Fruit fly (Drosophila melanogaster) whole organism, embryonic: ENCODE results near the gene Bem46.
A peak's percentile ranks its signal among the peaks of the same experiment; 100 is the strongest.

Experiments
- CG10147 ChIP-seq: fragments of 200-800 bp; sonication (Bioruptor generic); optimal IDR thresholded peaks from 2 replicates; lab custom pipeline; 2019; ENCODE audit warnings: missing biosample characterization, mild to moderate bottlenecking, missing genetic modification characterization, moderate library complexity
- CG11085 ChIP-seq: fragments of 200-800 bp; sonication (Bioruptor generic); IDR thresholded peaks from 2 replicates; pipeline ENCODE4 v1.3.6; 2022; ENCODE audit warnings: missing biosample characterization, missing genetic modification characterization
- CG11504 ChIP-seq: fragments of 200-800 bp; sonication (Bioruptor generic); optimal IDR thresholded peaks from 3 replicates; lab custom pipeline; 2019; ENCODE audit warnings: missing biosample characterization, mild to moderate bottlenecking, missing genetic modification characterization, moderate library complexity
- CG12071 ChIP-seq: fragments of 200-800 bp; sonication (Bioruptor generic); optimal IDR thresholded peaks from 3 replicates; lab custom pipeline; 2018; ENCODE audit warnings: missing biosample characterization, mild to moderate bottlenecking, missing genetic modification characterization
- CG12769 ChIP-seq: fragments of 200-800 bp; sonication (Bioruptor generic); optimal IDR thresholded peaks from 2 replicates; lab custom pipeline; 2019; ENCODE audit warnings: missing biosample characterization, mild to moderate bottlenecking, missing genetic modification characterization, moderate library complexity
- CG14441 ChIP-seq: fragments of 200-800 bp; sonication (Bioruptor generic); IDR thresholded peaks from 2 replicates; pipeline ENCODE4 v1.3.6; 2022; ENCODE audit warnings: missing biosample characterization, missing genetic modification characterization
- CG15696 ChIP-seq: fragments of 200-800 bp; sonication (Bioruptor generic); optimal IDR thresholded peaks from 2 replicates; lab custom pipeline; 2019; ENCODE audit warnings: missing biosample characterization, mild to moderate bottlenecking, missing genetic modification characterization, moderate library complexity
- CG16815 ChIP-seq: fragments of 200-800 bp; sonication (Bioruptor generic); optimal IDR thresholded peaks from 3 replicates; lab custom pipeline; 2017; ENCODE audit warnings: missing biosample characterization, mild to moderate bottlenecking, missing genetic modification characterization
- CG17829 ChIP-seq: fragments of 200-800 bp; optimal IDR thresholded peaks from 2 replicates; lab custom pipeline; 2019; ENCODE audit warnings: missing biosample characterization, mild to moderate bottlenecking, missing genetic modification characterization, moderate library complexity
- CG18262 ChIP-seq: fragments of 200-800 bp; optimal IDR thresholded peaks from 3 replicates; lab custom pipeline; 2019; ENCODE audit warnings: missing biosample characterization, mild to moderate bottlenecking, missing genetic modification characterization, moderate library complexity
- CG18764 ChIP-seq: fragments of 200-800 bp; sonication (Bioruptor generic); optimal IDR thresholded peaks from 3 replicates; lab custom pipeline; 2016; ENCODE audit warnings: missing biosample characterization, missing genetic modification characterization
- CG3847 ChIP-seq: fragments of 200-800 bp; sonication (Bioruptor generic); IDR thresholded peaks from 2 replicates; pipeline ENCODE4 v1.3.6; 2022; ENCODE audit warnings: missing biosample characterization, missing genetic modification characterization
- CG42726 ChIP-seq: fragments of 200-800 bp; sonication (Bioruptor generic); IDR thresholded peaks from 2 replicates; pipeline ENCODE4 v1.3.6; 2022; ENCODE audit warnings: missing biosample characterization, missing genetic modification characterization; ENCODE audit not compliant: partially characterized antibody
- CG43689 ChIP-seq: fragments of 200-800 bp; sonication (Bioruptor generic); IDR thresholded peaks from 2 replicates; pipeline ENCODE4 v1.3.6; 2022; ENCODE audit warnings: missing biosample characterization, missing genetic modification characterization
- CG4424 ChIP-seq: fragments of 200-800 bp; sonication (Bioruptor generic); optimal IDR thresholded peaks from 3 replicates; lab custom pipeline; 2016; ENCODE audit warnings: missing biosample characterization, missing genetic modification characterization
- CG6272 ChIP-seq: fragments of 200-800 bp; sonication (Bioruptor generic); IDR thresholded peaks from 2 replicates; pipeline ENCODE4 v1.3.6; 2022; ENCODE audit warnings: missing biosample characterization, missing genetic modification characterization
- CG6813 ChIP-seq: fragments of 200-800 bp; sonication (Bioruptor generic); optimal IDR thresholded peaks from 2 replicates; lab custom pipeline; 2017; ENCODE audit warnings: missing biosample characterization, missing genetic modification characterization, mild to moderate bottlenecking, moderate library complexity, missing genetic modification reagents
- CG7372 ChIP-seq: fragments of 200-800 bp; sonication (Bioruptor generic); IDR thresholded peaks from 2 replicates; pipeline ENCODE4 v1.3.6; 2022; ENCODE audit warnings: missing biosample characterization, missing genetic modification characterization
- CG7928 ChIP-seq: fragments of 200-800 bp; sonication (Bioruptor generic); optimal IDR thresholded peaks from 2 replicates; lab custom pipeline; 2017; ENCODE audit warnings: missing biosample characterization, mild to moderate bottlenecking, missing genetic modification characterization
- CG8924 ChIP-seq: fragments of 200-800 bp; optimal IDR thresholded peaks from 3 replicates; lab custom pipeline; 2019; ENCODE audit warnings: missing biosample characterization, mild to moderate bottlenecking, missing genetic modification characterization, moderate library complexity
- CG9215 ChIP-seq: fragments of 200-800 bp; sonication (Bioruptor generic); IDR thresholded peaks from 2 replicates; pipeline ENCODE4 v1.3.6; 2022; ENCODE audit warnings: missing biosample characterization, missing genetic modification characterization
- CG9797 ChIP-seq: fragments of 200-800 bp; sonication (Bioruptor generic); optimal IDR thresholded peaks from 3 replicates; lab custom pipeline; 2018; ENCODE audit warnings: missing biosample characterization, mild to moderate bottlenecking, missing genetic modification characterization
- Dfd ChIP-seq, 2 experiments: fragments of >200 bp; optimal IDR thresholded peaks; 2 replicates each; lab custom pipeline; 2017; ENCODE audit warnings: missing biosample characterization in 2 of 2, missing genetic modification characterization in 2 of 2
- Fer2 ChIP-seq: fragments of 200-800 bp; sonication (Bioruptor generic); optimal IDR thresholded peaks from 2 replicates; lab custom pipeline; 2018; ENCODE audit warnings: missing biosample characterization, mild to moderate bottlenecking, missing genetic modification characterization, moderate library complexity
- Hr78 ChIP-seq, 2 experiments: fragments of 200-800 bp in 1 of 2; fragments of >200 bp in 1 of 2; sonication (Bioruptor generic) in 1 of 2; optimal IDR thresholded peaks; 2 replicates each; lab custom pipeline; 2017 to 2019; ENCODE audit warnings: missing biosample characterization in 2 of 2, missing genetic modification characterization in 2 of 2, mild to moderate bottlenecking in 1 of 2, moderate library complexity in 1 of 2
- Kr ChIP-seq: fragments of 200-800 bp; sonication (Bioruptor generic); optimal IDR thresholded peaks from 2 replicates; lab custom pipeline; 2017; ENCODE audit warnings: missing biosample characterization, mild to moderate bottlenecking, missing genetic modification characterization
- Nf-YA ChIP-seq: fragments of 200-800 bp; sonication (Bioruptor generic); IDR thresholded peaks from 2 replicates; pipeline ENCODE4 v1.3.6; 2022; ENCODE audit warnings: missing biosample characterization, missing genetic modification characterization
- Oaz ChIP-seq: fragments of 200-800 bp; sonication (Bioruptor generic); IDR thresholded peaks from 2 replicates; pipeline ENCODE4 v1.3.6; 2022; ENCODE audit warnings: missing biosample characterization, missing genetic modification characterization
- PHDP ChIP-seq: fragments of 200-800 bp; sonication (Bioruptor generic); optimal IDR thresholded peaks from 3 replicates; lab custom pipeline; 2018; ENCODE audit warnings: missing biosample characterization, mild to moderate bottlenecking, missing genetic modification characterization, moderate library complexity
- ac ChIP-seq: fragments of 200-800 bp; sonication (Bioruptor generic); optimal IDR thresholded peaks from 3 replicates; lab custom pipeline; 2017; ENCODE audit warnings: missing biosample characterization, mild to moderate bottlenecking, missing genetic modification characterization
- aop ChIP-seq: fragments of 200-800 bp; sonication (Bioruptor generic); IDR thresholded peaks from 2 replicates; pipeline ENCODE4 v1.3.6; 2022; ENCODE audit warnings: missing biosample characterization, missing genetic modification characterization
- danr ChIP-seq: fragments of 200-800 bp; sonication (Bioruptor generic); IDR thresholded peaks from 2 replicates; pipeline ENCODE4 v1.3.6; 2022; ENCODE audit warnings: missing biosample characterization, missing genetic modification characterization
- fd96Cb ChIP-seq: fragments of 200-800 bp; sonication (Bioruptor generic); optimal IDR thresholded peaks from 2 replicates; lab custom pipeline; 2018; ENCODE audit warnings: missing biosample characterization, mild to moderate bottlenecking, missing genetic modification characterization, moderate library complexity
- hkb ChIP-seq, 2 experiments: fragments of 200-800 bp in 1 of 2; fragments of >200 bp in 1 of 2; sonication (Bioruptor generic) in 1 of 2; IDR thresholded peaks in 1 of 2; optimal IDR thresholded peaks in 1 of 2; 2 replicates each; pipeline versions ENCODE4 v1.3.6 to Lab custom; 2017 to 2022; ENCODE audit warnings: missing biosample characterization in 1 of 2, missing genetic modification characterization in 1 of 2
- kni ChIP-seq: fragments of 200-800 bp; sonication (Bioruptor generic); optimal IDR thresholded peaks from 3 replicates; lab custom pipeline; 2017; ENCODE audit warnings: mild to moderate bottlenecking, missing biosample characterization, missing genetic modification reagents, missing genetic modification characterization
- knrl ChIP-seq: fragments of 200-800 bp; sonication (Bioruptor generic); IDR thresholded peaks from 3 replicates; pipeline ENCODE4 v1.3.6; 2022; ENCODE audit warnings: missing biosample characterization, missing genetic modification characterization; ENCODE audit not compliant: partially characterized antibody
- lmd ChIP-seq: fragments of 200-800 bp; sonication (Bioruptor generic); IDR thresholded peaks from 2 replicates; pipeline ENCODE4 v1.3.6; 2022; ENCODE audit warnings: missing biosample characterization, missing genetic modification characterization
- mam ChIP-seq: fragments of 200-800 bp; sonication (Bioruptor generic); optimal IDR thresholded peaks from 3 replicates; lab custom pipeline; 2016; ENCODE audit warnings: missing biosample characterization, missing genetic modification characterization
- mirr ChIP-seq: fragments of 200-800 bp; sonication (Bioruptor generic); optimal IDR thresholded peaks from 3 replicates; lab custom pipeline; 2018; ENCODE audit warnings: missing biosample characterization, mild to moderate bottlenecking, missing genetic modification characterization
- nau ChIP-seq: fragments of 200-800 bp; sonication (Bioruptor generic); optimal IDR thresholded peaks from 3 replicates; lab custom pipeline; 2017; ENCODE audit warnings: missing biosample characterization, mild to moderate bottlenecking, missing genetic modification characterization, missing genetic modification reagents
- odd ChIP-seq: fragments of 200-800 bp; sonication (Bioruptor generic); optimal IDR thresholded peaks from 2 replicates; lab custom pipeline; 2017; ENCODE audit warnings: missing biosample characterization, mild to moderate bottlenecking, missing genetic modification characterization
- org-1 ChIP-seq: fragments of 200-800 bp; sonication (Bioruptor generic); optimal IDR thresholded peaks from 2 replicates; lab custom pipeline; 2017; ENCODE audit warnings: missing biosample characterization, missing genetic modification characterization
- pros ChIP-seq: fragments of 200-800 bp; sonication (Bioruptor generic); optimal IDR thresholded peaks from 3 replicates; lab custom pipeline; 2019; ENCODE audit warnings: missing biosample characterization, mild to moderate bottlenecking, missing genetic modification characterization, moderate library complexity
- repo ChIP-seq: fragments of 200-800 bp; sonication (Bioruptor generic); optimal IDR thresholded peaks from 2 replicates; lab custom pipeline; 2016; ENCODE audit warnings: missing biosample characterization, missing genetic modification characterization
- rib ChIP-seq: fragments of 200-800 bp; sonication (Bioruptor generic); IDR thresholded peaks from 2 replicates; pipeline ENCODE4 v1.3.6; 2022; ENCODE audit warnings: missing biosample characterization, missing genetic modification characterization
- ssp ChIP-seq: fragments of 200-800 bp; sonication (Bioruptor generic); IDR thresholded peaks from 2 replicates; pipeline ENCODE4 v1.3.6; 2022; ENCODE audit warnings: missing biosample characterization, missing genetic modification characterization
- stwl ChIP-seq: fragments of 200-800 bp; sonication (Bioruptor generic); optimal IDR thresholded peaks from 3 replicates; lab custom pipeline; 2018; ENCODE audit warnings: missing biosample characterization, mild to moderate bottlenecking, missing genetic modification characterization, moderate library complexity
- tgo ChIP-seq: fragments of 200-800 bp; sonication (Bioruptor generic); IDR thresholded peaks from 3 replicates; pipeline ENCODE4 v1.3.6; 2022; ENCODE audit warnings: missing biosample characterization, missing genetic modification characterization
- trh ChIP-seq: fragments of 200-800 bp; sonication (Bioruptor generic); optimal IDR thresholded peaks from 2 replicates; lab custom pipeline; 2016; ENCODE audit warnings: missing biosample characterization, missing genetic modification characterization

The Bem46 gene

DNA sequence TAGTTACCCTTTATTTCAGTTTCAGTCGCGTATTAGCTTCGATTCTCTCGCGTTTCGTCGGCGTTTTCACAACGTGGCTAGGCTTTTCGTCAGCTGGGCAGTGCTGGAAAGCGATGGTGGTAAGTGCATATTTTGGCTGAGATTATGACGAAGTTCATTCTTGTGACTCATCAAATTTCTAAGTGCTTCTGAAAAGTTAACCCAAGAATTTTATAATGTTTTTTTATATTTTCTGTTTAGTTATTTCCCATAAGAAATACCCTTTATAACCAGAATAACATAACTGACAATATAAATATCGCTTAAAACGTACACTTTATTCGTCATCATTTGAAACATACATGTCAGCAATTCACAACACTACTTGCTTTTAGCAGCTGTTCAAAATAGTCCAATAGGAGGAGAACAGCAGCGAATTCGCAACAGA, 49.2 kb downstream of the Bem46 start, which contains the start of the genes CG17260 and SerRS (continued):
- no peak for TF ChIP-seq Hr78 (GFP tag; optimal IDR thresholded peaks at IDR 0.05; lab: Kevin White, UChicago)
- no peak for TF ChIP-seq CG11504 (tag; lab: Kevin White, UChicago)
- TF ChIP-seq CG11085, result peak; percentile 92
- peak; percentile 96 for TF ChIP-seq mam (GFP tag; lab: Kevin White, UChicago)
- peak; percentile 88 for TF ChIP-seq fd96Cb (tag; lab: Kevin White, UChicago)
- TF ChIP-seq CG12769 (tag; lab: Kevin White, UChicago), result no peak
- peak; percentile 95 for TF ChIP-seq CG3847 (GFP tag; lab: Robert Waterston, UW)
- TF ChIP-seq CG12071 (GFP tag; lab: Kevin White, UChicago), result peak; percentile 43
- TF ChIP-seq hkb (optimal IDR thresholded peaks at IDR 0.05; lab: Kevin White, UChicago), result peak; percentile 58
- peak; percentile 87 for TF ChIP-seq hkb (GFP tag; IDR thresholded peaks at IDR 0.05; lab: Robert Waterston, UW)
- TF ChIP-seq knrl, result peak; percentile 66
- peak; percentile 69 for TF ChIP-seq kni (GFP tag; lab: Kevin White, UChicago)
- peak; percentile 90 for TF ChIP-seq Fer2 (tag; lab: Kevin White, UChicago)
- no peak for TF ChIP-seq Kr (GFP tag; lab: Kevin White, UChicago)
- peak; percentile 77 for TF ChIP-seq CG43689
- peak; percentile 85 for TF ChIP-seq CG15696 (tag; lab: Kevin White, UChicago)
- peak; percentile 89 for TF ChIP-seq PHDP (tag; lab: Kevin White, UChicago)
- peak; percentile 94 for TF ChIP-seq tgo
- peak; percentile 67 for TF ChIP-seq trh
- TF ChIP-seq CG17829 (tag; lab: Kevin White, UChicago), result peak; percentile 92
- peak; percentile 90 for TF ChIP-seq ssp (GFP tag; lab: Robert Waterston, UW)
- peak; percentile 93 for TF ChIP-seq CG6272 (GFP tag; lab: Robert Waterston, UW)
- TF ChIP-seq mirr, result peak; percentile 76
- no peak for TF ChIP-seq pros (GFP tag; lab: Kevin White, UChicago)
- peak; percentile 37 for TF ChIP-seq ac
- TF ChIP-seq CG8924 (tag; lab: Kevin White, UChicago), result peak; percentile 90
- TF ChIP-seq CG10147 (GFP tag; lab: Kevin White, UChicago), result peak; percentile 90
- TF ChIP-seq rib (GFP tag; lab: Robert Waterston, UW), result peak; percentile 88
- TF ChIP-seq lmd (GFP tag; lab: Robert Waterston, UW), result peak; percentile 96
- peak; percentile 88 for TF ChIP-seq CG7372 (GFP tag; lab: Robert Waterston, UW)
- TF ChIP-seq CG9797, result peak; percentile 17
- no peak for TF ChIP-seq nau (GFP tag; lab: Kevin White, UChicago)
- TF ChIP-seq CG14441 (GFP tag; lab: Robert Waterston, UW), result peak; percentile 93
- TF ChIP-seq Oaz, result peak; percentile 75
- TF ChIP-seq repo (GFP tag; lab: Kevin White, UChicago), result peak; percentile 68
- peak in 1 of 2 experiments; percentile 28 for TF ChIP-seq Dfd (GFP tag; optimal IDR thresholded peaks at IDR 0.05; lab: Kevin White, UChicago)
- TF ChIP-seq aop (GFP tag; lab: Robert Waterston, UW), result 0 out of 2 replicates have a peak, but pooled peaks have one; percentile 23
- TF ChIP-seq CG16815 (GFP tag; lab: Kevin White, UChicago), result peak; percentile 91
- TF ChIP-seq CG4424 (GFP tag; lab: Kevin White, UChicago), result peak; percentile 95
- peak; percentile 89 for TF ChIP-seq CG18764 (GFP tag; lab: Kevin White, UChicago)
- peak; percentile 67; the same call in 1 of the 2 replicates for TF ChIP-seq Nf-YA (GFP tag; lab: Robert Waterston, UW)
- peak; percentile 94 for TF ChIP-seq CG9215
- TF ChIP-seq CG6813, result peak; percentile 60
- TF ChIP-seq odd, result no peak
- peak; percentile 84 for TF ChIP-seq org-1 (GFP tag; lab: Kevin White, UChicago)
- TF ChIP-seq CG7928 (GFP tag; lab: Kevin White, UChicago), result peak; percentile 66
- peak; percentile 91 for TF ChIP-seq CG18262 (tag; lab: Kevin White, UChicago)
- TF ChIP-seq CG42726 (GFP tag; lab: Robert Waterston, UW), result no peak
- peak; percentile 84 for TF ChIP-seq danr (GFP tag; lab: Robert Waterston, UW)
- TF ChIP-seq stwl (tag; lab: Kevin White, UChicago), result peak; percentile 73
